ENCODE assay signal across 5 fruit fly cellular contexts in genomic region chr3R:11409667-11410137, dm6.
TF ChIP-seq lines count a peak whose summit lies in the region.

TSS of gene mgr (minus strand) at chr3R:11409875.
TSS of gene Irbp (plus strand) at chr3R:11410047.

- peak; percentile 23 for TF ChIP-seq CTCF in whole organism, embryonic (GFP tag; optimal IDR thresholded peaks at IDR 0.05; lab: Kevin White, UChicago)

TF ChIP-seq in whole organism, adult, 20 proteins besides CTCF, POLR2A, EP300 and RAD21 (continues in another document):
- TF ChIP-seq CG33017 (tag; optimal IDR thresholded peaks at IDR 0.05; lab: Kevin White, UChicago) (peak; percentile 91), cic (GFP tag; optimal IDR thresholded peaks at IDR 0.05; lab: Kevin White, UChicago) (peak; percentile 4), CG14711 (tag; optimal IDR thresholded peaks at IDR 0.05; lab: Kevin White, UChicago) (peak; percentile 93), CG12768 (GFP tag; optimal IDR thresholded peaks at IDR 0.05; lab: Kevin White, UChicago) (peak; percentile 87), CG7045 (GFP tag; optimal IDR thresholded peaks at IDR 0.05; lab: Kevin White, UChicago) (peak; percentile 92), kay (GFP tag; lab: Kevin White, UChicago; ENCODE audit: borderline replicate concordance) (peak; percentile 76), CG5204 (GFP tag; optimal IDR thresholded peaks at IDR 0.05; lab: Kevin White, UChicago) (peak; percentile 55), CG7101 (tag; optimal IDR thresholded peaks at IDR 0.05; lab: Kevin White, UChicago) (peak; percentile 96), ovo (GFP tag; optimal IDR thresholded peaks at IDR 0.05; lab: Kevin White, UChicago) (peak; percentile 71), CG1620 (GFP tag; optimal IDR thresholded peaks at IDR 0.05; lab: Kevin White, UChicago) (peak; percentile 58), Hr96 (GFP tag; optimal IDR thresholded peaks at IDR 0.05; lab: Kevin White, UChicago) (peak; percentile 9), Crg-1 (GFP tag; optimal IDR thresholded peaks at IDR 0.05; lab: Kevin White, UChicago) (peak; percentile 79), bab1 (GFP tag; optimal IDR thresholded peaks at IDR 0.05; lab: Kevin White, UChicago) (peak; percentile 95), Mnt (GFP tag; optimal IDR thresholded peaks at IDR 0.05; lab: Kevin White, UChicago) (peak; percentile 73), pad (GFP tag; optimal IDR thresholded peaks at IDR 0.05; lab: Kevin White, UChicago) (peak; percentile 76), toe (GFP tag; optimal IDR thresholded peaks at IDR 0.05; lab: Kevin White, UChicago) (peak; percentile 59), cnc (optimal IDR thresholded peaks at IDR 0.05; lab: Kevin White, UChicago) (no peak), tj (GFP tag; optimal IDR thresholded peaks at IDR 0.05; lab: Kevin White, UChicago) (peak; percentile 66)

TF ChIP-seq in whole organism, embryonic, 481 proteins besides CTCF, POLR2A, EP300 and RAD21 (continues in another document):
- TF ChIP-seq CG15696 (tag; optimal IDR thresholded peaks at IDR 0.05; lab: Kevin White, UChicago) (peak; percentile 95), CG8388 (GFP tag; optimal IDR thresholded peaks at IDR 0.05; lab: Kevin White, UChicago) (peak; percentile 91), CG6854 (GFP tag; optimal IDR thresholded peaks at IDR 0.05; lab: Kevin White, UChicago) (peak; percentile 74), sug (tag; optimal IDR thresholded peaks at IDR 0.05; lab: Kevin White, UChicago) (no peak), Jarid2 (GFP tag; optimal IDR thresholded peaks at IDR 0.05; lab: Kevin White, UChicago) (peak; percentile 32), CG10654 (GFP tag; optimal IDR thresholded peaks at IDR 0.05; lab: Kevin White, UChicago) (peak; percentile 79), CG3847 (GFP tag; IDR thresholded peaks at IDR 0.05; lab: Robert Waterston, UW) (peak; percentile 95), sim (GFP tag; IDR thresholded peaks at IDR 0.05; lab: Robert Waterston, UW) (peak; percentile 88), Sry-β (GFP tag; optimal IDR thresholded peaks at IDR 0.05; lab: Kevin White, UChicago) (peak; percentile 68), gce (GFP tag; IDR thresholded peaks at IDR 0.05; lab: Robert Waterston, UW) (peak; percentile 88), CG13624 (GFP tag; optimal IDR thresholded peaks at IDR 0.05; lab: Kevin White, UChicago) (peak; percentile 14), CrebB (tag; optimal IDR thresholded peaks at IDR 0.05; lab: Kevin White, UChicago) (peak; percentile 75), caup (GFP tag; optimal IDR thresholded peaks at IDR 0.05; lab: Kevin White, UChicago; ENCODE audit: severe bottlenecking) (peak; percentile 94), CG11695 (GFP tag; IDR thresholded peaks at IDR 0.05; lab: Robert Waterston, UW) (peak; percentile 91), Mad (GFP tag; optimal IDR thresholded peaks at IDR 0.05; lab: Kevin White, UChicago) (peak; percentile 35), disco-r (GFP tag; optimal IDR thresholded peaks at IDR 0.05; lab: Kevin White, UChicago) (no peak), Atf-2 (GFP tag; optimal IDR thresholded peaks at IDR 0.05; lab: Kevin White, UChicago) (peak; percentile 11), CG9727 (GFP tag; optimal IDR thresholded peaks at IDR 0.05; lab: Kevin White, UChicago) (peak; percentile 94)

TF ChIP-seq in whole organism, prepupa, 60 proteins besides CTCF, POLR2A, EP300 and RAD21 (continues in another document):
- peak; percentile 85 for TF ChIP-seq CG3919 (GFP tag; optimal IDR thresholded peaks at IDR 0.05; lab: Kevin White, UChicago)
- TF ChIP-seq acj6 (GFP tag; optimal IDR thresholded peaks at IDR 0.05; lab: Kevin White, UChicago): peak; percentile 84
- no peak for TF ChIP-seq CG6854 (GFP tag; optimal IDR thresholded peaks at IDR 0.05; lab: Kevin White, UChicago)
- peak; percentile 71 for TF ChIP-seq Ets96B (tag; optimal IDR thresholded peaks at IDR 0.05; lab: Kevin White, UChicago)
- TF ChIP-seq Sox102F (GFP tag; optimal IDR thresholded peaks at IDR 0.05; lab: Kevin White, UChicago): no peak
- TF ChIP-seq fd59A (GFP tag; optimal IDR thresholded peaks at IDR 0.05; lab: Kevin White, UChicago): peak; percentile 54
- TF ChIP-seq CG6808 (GFP tag; optimal IDR thresholded peaks at IDR 0.05; lab: Kevin White, UChicago): no peak
- peak; percentile 62 for TF ChIP-seq CG11902 (GFP tag; optimal IDR thresholded peaks at IDR 0.05; lab: Kevin White, UChicago)
- peak; percentile 49 for TF ChIP-seq Ets21C (GFP tag; optimal IDR thresholded peaks at IDR 0.05; lab: Kevin White, UChicago)
- no peak for TF ChIP-seq fkh (GFP tag; optimal IDR thresholded peaks at IDR 0.05; lab: Kevin White, UChicago)
- peak; percentile 92 for TF ChIP-seq svp (GFP tag; lab: Kevin White, UChicago)
- TF ChIP-seq CG11762 (GFP tag; optimal IDR thresholded peaks at IDR 0.05; lab: Kevin White, UChicago; ENCODE audit: insufficient read depth): peak; percentile 76
- peak; percentile 90 for TF ChIP-seq CG3032 (tag; optimal IDR thresholded peaks at IDR 0.05; lab: Kevin White, UChicago)
- peak; percentile 61 for TF ChIP-seq CG31627 (GFP tag; optimal IDR thresholded peaks at IDR 0.05; lab: Kevin White, UChicago)
- peak; percentile 65 for TF ChIP-seq Sox15 (GFP tag; optimal IDR thresholded peaks at IDR 0.05; lab: Kevin White, UChicago)
- TF ChIP-seq CG1621 (tag; optimal IDR thresholded peaks at IDR 0.05; lab: Kevin White, UChicago): peak; percentile 69
- peak; percentile 90 for TF ChIP-seq CG34406 (GFP tag; optimal IDR thresholded peaks at IDR 0.05; lab: Kevin White, UChicago)
- no peak for TF ChIP-seq CG6276 (GFP tag; optimal IDR thresholded peaks at IDR 0.05; lab: Kevin White, UChicago)
- TF ChIP-seq achi (GFP tag; optimal IDR thresholded peaks at IDR 0.05; lab: Kevin White, UChicago): peak; percentile 90
- TF ChIP-seq lz (GFP tag; optimal IDR thresholded peaks at IDR 0.05; lab: Kevin White, UChicago): peak; percentile 75

TF ChIP-seq in whole organism, pupa, 21 proteins besides CTCF, POLR2A, EP300 and RAD21:
- peak; percentile 88 for TF ChIP-seq CG4496 (GFP tag; IDR thresholded peaks at IDR 0.05; lab: Robert Waterston, UW)
- no peak for TF ChIP-seq CG14655 (GFP tag; optimal IDR thresholded peaks at IDR 0.05; lab: Kevin White, UChicago)
- TF ChIP-seq CG8159 (tag; optimal IDR thresholded peaks at IDR 0.05; lab: Kevin White, UChicago): peak; percentile 86
- no peak for TF ChIP-seq CG8301 (tag; optimal IDR thresholded peaks at IDR 0.05; lab: Kevin White, UChicago)
- TF ChIP-seq D1 (tag; optimal IDR thresholded peaks at IDR 0.05; lab: Kevin White, UChicago): no peak
- TF ChIP-seq CG12605 (GFP tag; IDR thresholded peaks at IDR 0.05; lab: Robert Waterston, UW): no peak; the same call in 1 of the 2 replicates
- TF ChIP-seq CG9948 (tag; optimal IDR thresholded peaks at IDR 0.05; lab: Kevin White, UChicago): peak; percentile 83
- TF ChIP-seq EcR (GFP tag; optimal IDR thresholded peaks at IDR 0.05; lab: Kevin White, UChicago): no peak
- TF ChIP-seq CG17806 (tag; optimal IDR thresholded peaks at IDR 0.05; lab: Kevin White, UChicago): peak; percentile 86
- peak; percentile 37 for TF ChIP-seq gl (tag; optimal IDR thresholded peaks at IDR 0.05; lab: Kevin White, UChicago)
- no peak for TF ChIP-seq CG13204 (GFP tag; optimal IDR thresholded peaks at IDR 0.05; lab: Kevin White, UChicago)
- no peak for TF ChIP-seq Snoo (tag; optimal IDR thresholded peaks at IDR 0.05; lab: Kevin White, UChicago)
- TF ChIP-seq rn (GFP tag; IDR thresholded peaks at IDR 0.05; lab: Robert Waterston, UW): peak; percentile 82
- TF ChIP-seq Pif1A (GFP tag; optimal IDR thresholded peaks at IDR 0.05; lab: Kevin White, UChicago): no peak
- no peak for TF ChIP-seq Pif1B (GFP tag; optimal IDR thresholded peaks at IDR 0.05; lab: Kevin White, UChicago)
- peak; percentile 18; the same call in 1 of the 2 replicates for TF ChIP-seq CG10348 (GFP tag; IDR thresholded peaks at IDR 0.05; lab: Robert Waterston, UW)
- peak; percentile 78 for TF ChIP-seq CG34367 (tag; optimal IDR thresholded peaks at IDR 0.05; lab: Kevin White, UChicago)
- TF ChIP-seq CG15710 (tag; optimal IDR thresholded peaks at IDR 0.05; lab: Kevin White, UChicago): peak; percentile 88
- peak; percentile 92 for TF ChIP-seq Ets98B (GFP tag; IDR thresholded peaks at IDR 0.05; lab: Robert Waterston, UW)
- peak; percentile 93 for TF ChIP-seq CG32121 (GFP tag; IDR thresholded peaks at IDR 0.05; lab: Robert Waterston, UW)
- peak; percentile 93 for TF ChIP-seq fd96Ca (GFP tag; IDR thresholded peaks at IDR 0.05; lab: Robert Waterston, UW)

TF ChIP-seq in whole organism, wandering third instar larva, 38 proteins besides CTCF, POLR2A, EP300 and RAD21 (continues in another document):
- TF ChIP-seq psq (GFP tag; optimal IDR thresholded peaks at IDR 0.05; lab: Kevin White, UChicago): peak; percentile 88
- no peak for TF ChIP-seq Dfd (GFP tag; optimal IDR thresholded peaks at IDR 0.05; lab: Kevin White, UChicago)
- TF ChIP-seq Mio (GFP tag; optimal IDR thresholded peaks at IDR 0.05; lab: Kevin White, UChicago): no peak
- peak; percentile 81 for TF ChIP-seq h (GFP tag; optimal IDR thresholded peaks at IDR 0.05; lab: Kevin White, UChicago)
- no peak for TF ChIP-seq Abd-B (GFP tag; optimal IDR thresholded peaks at IDR 0.05; lab: Kevin White, UChicago)
- TF ChIP-seq ey (GFP tag; optimal IDR thresholded peaks at IDR 0.05; lab: Kevin White, UChicago): peak; percentile 63
- no peak for TF ChIP-seq Rel (GFP tag; optimal IDR thresholded peaks at IDR 0.05; lab: Kevin White, UChicago)
- TF ChIP-seq Rel (tag; optimal IDR thresholded peaks at IDR 0.05; lab: Kevin White, UChicago): no peak
- no peak for TF ChIP-seq sage (GFP tag; optimal IDR thresholded peaks at IDR 0.05; lab: Kevin White, UChicago)
- no peak for TF ChIP-seq Hr83 (GFP tag; optimal IDR thresholded peaks at IDR 0.05; lab: Kevin White, UChicago; ENCODE audit: poor library complexity, severe bottlenecking)
- no peak for TF ChIP-seq pan (optimal IDR thresholded peaks at IDR 0.05; lab: Kevin White, UChicago)
- TF ChIP-seq dmrt93B (GFP tag; optimal IDR thresholded peaks at IDR 0.05; lab: Kevin White, UChicago): peak; percentile 80
- peak; percentile 91 for TF ChIP-seq Sp1 (GFP tag; optimal IDR thresholded peaks at IDR 0.05; lab: Kevin White, UChicago)
- TF ChIP-seq Myc (optimal IDR thresholded peaks at IDR 0.05; lab: Kevin White, UChicago): no peak
- no peak for TF ChIP-seq woc (GFP tag; optimal IDR thresholded peaks at IDR 0.05; lab: Kevin White, UChicago)
- TF ChIP-seq N (GFP tag; optimal IDR thresholded peaks at IDR 0.05; lab: Kevin White, UChicago): no peak
- TF ChIP-seq fru (GFP tag; optimal IDR thresholded peaks at IDR 0.05; lab: Kevin White, UChicago): no peak
- peak; percentile 8 for TF ChIP-seq GATAd (GFP tag; optimal IDR thresholded peaks at IDR 0.05; lab: Kevin White, UChicago)
- TF ChIP-seq CG32264 (GFP tag; optimal IDR thresholded peaks at IDR 0.05; lab: Kevin White, UChicago): no peak
- TF ChIP-seq usp (GFP tag; optimal IDR thresholded peaks at IDR 0.05; lab: Kevin White, UChicago): no peak
- no peak for TF ChIP-seq jim (GFP tag; optimal IDR thresholded peaks at IDR 0.05; lab: Kevin White, UChicago)
- TF ChIP-seq sv (GFP tag; optimal IDR thresholded peaks at IDR 0.05; lab: Kevin White, UChicago): peak; percentile 72
- peak; percentile 93 for TF ChIP-seq rgr (GFP tag; optimal IDR thresholded peaks at IDR 0.05; lab: Kevin White, UChicago)
- no peak for TF ChIP-seq brk (GFP tag; optimal IDR thresholded peaks at IDR 0.05; lab: Kevin White, UChicago)
